Fruit fly (Drosophila melanogaster) whole organism, adult: ENCODE results near the gene CG12516.
A peak's percentile ranks its signal among the peaks of the same experiment; 100 is the strongest.

Experiments used
- CG11617 ChIP-seq: fragments of 200-800 bp; sonication (Bioruptor generic); optimal IDR thresholded peaks from 2 replicates; lab custom pipeline; 2017; ENCODE audit warnings: mild to moderate bottlenecking, missing biosample characterization, missing genetic modification reagents, missing genetic modification characterization
- CG14711 ChIP-seq: fragments of 200-800 bp; sonication (Bioruptor generic); optimal IDR thresholded peaks from 2 replicates; lab custom pipeline; 2018; ENCODE audit warnings: missing biosample characterization, mild to moderate bottlenecking, missing genetic modification characterization, moderate library complexity
- CG5204 ChIP-seq: fragments of 200-800 bp; sonication (Bioruptor generic); optimal IDR thresholded peaks from 2 replicates; lab custom pipeline; 2016; ENCODE audit warnings: missing biosample characterization, missing genetic modification characterization
- CG7045 ChIP-seq: fragments of 200-800 bp; sonication (Bioruptor generic); optimal IDR thresholded peaks from 2 replicates; lab custom pipeline; 2017; ENCODE audit warnings: missing biosample characterization, mild to moderate bottlenecking, missing genetic modification characterization
- CG7101 ChIP-seq: fragments of 200-800 bp; sonication (Bioruptor generic); optimal IDR thresholded peaks from 2 replicates; lab custom pipeline; 2018; ENCODE audit warnings: missing biosample characterization, mild to moderate bottlenecking, missing genetic modification characterization, moderate library complexity
- Clk ChIP-seq: fragments of 200-800 bp; sonication (Bioruptor generic); optimal IDR thresholded peaks from 2 replicates; lab custom pipeline; 2017; ENCODE audit warnings: missing biosample characterization, missing genetic modification characterization
- kay ChIP-seq: fragments of 200-800 bp; sonication (Bioruptor generic); peaks from one replicate; lab custom pipeline; 2016; ENCODE audit warnings: missing biosample characterization, missing genetic modification characterization, borderline replicate concordance
- ovo ChIP-seq: fragments of 200-800 bp; sonication (Bioruptor generic); optimal IDR thresholded peaks from 2 replicates; lab custom pipeline; 2016; ENCODE audit warnings: missing biosample characterization, missing genetic modification characterization
- pad ChIP-seq: fragments of 200-800 bp; sonication (Bioruptor generic); optimal IDR thresholded peaks from 3 replicates; lab custom pipeline; 2017; ENCODE audit warnings: missing biosample characterization, missing genetic modification characterization, mild to moderate bottlenecking, moderate library complexity, missing genetic modification reagents
- tj ChIP-seq: fragments of 200-800 bp; sonication (Bioruptor generic); optimal IDR thresholded peaks from 3 replicates; lab custom pipeline; 2017; ENCODE audit warnings: missing biosample characterization, mild to moderate bottlenecking, missing genetic modification characterization, moderate library complexity

dm6 chr3R:28330266-28331125, 26.1 kb upstream of the CG12516 start:
- TF ChIP-seq Clk (GFP tag; lab: Kevin White, UChicago): no peak
- TF ChIP-seq CG7101 (tag; lab: Kevin White, UChicago): no peak
- no peak for TF ChIP-seq ovo
- TF ChIP-seq CG14711 (tag; lab: Kevin White, UChicago): no peak
- no peak for TF ChIP-seq pad (GFP tag; lab: Kevin White, UChicago)
- no peak for TF ChIP-seq CG11617 (GFP tag; lab: Kevin White, UChicago)
- TF ChIP-seq CG7045 (GFP tag; lab: Kevin White, UChicago): no peak
- no peak for TF ChIP-seq CG5204
- TF ChIP-seq tj (GFP tag; lab: Kevin White, UChicago): peak; percentile 91
- peak; percentile 78 for TF ChIP-seq kay
